Fruit fly (Drosophila melanogaster) whole organism, wandering third instar larva: ENCODE data around the gene Ndc1.

Experiments used
- Abd-B ChIP-seq: fragments of >200 bp; optimal IDR thresholded peaks from 2 replicates; lab custom pipeline; 2017; ENCODE audit warnings: missing biosample characterization, missing genetic modification characterization
- CG32264 ChIP-seq: fragments of 200-800 bp; sonication (Bioruptor generic); optimal IDR thresholded peaks from 2 replicates; lab custom pipeline; 2016; ENCODE audit warnings: missing biosample characterization, missing genetic modification characterization
- CG9705 ChIP-seq: fragments of 200-800 bp; sonication (Bioruptor generic); optimal IDR thresholded peaks from 2 replicates; lab custom pipeline; 2018; ENCODE audit warnings: missing biosample characterization, mild to moderate bottlenecking, missing genetic modification characterization
- CrebA ChIP-seq: fragments of 200-800 bp; sonication (Bioruptor generic); optimal IDR thresholded peaks from 2 replicates; lab custom pipeline; 2016; ENCODE audit warnings: missing biosample characterization, mild to moderate bottlenecking, missing genetic modification characterization, borderline replicate concordance
- Dfd ChIP-seq: fragments of >200 bp; optimal IDR thresholded peaks from 2 replicates; lab custom pipeline; 2017; ENCODE audit warnings: missing biosample characterization, missing genetic modification characterization
- Dif ChIP-seq: fragments of 200-275, 200-300 bp; sonication (Bioruptor generic); optimal IDR thresholded peaks from 2 replicates; lab custom pipeline; 2018; ENCODE audit warnings: missing biosample characterization, missing genetic modification characterization; ENCODE audit not compliant: partially characterized antibody
- GATAd ChIP-seq: sonication (Bioruptor generic); optimal IDR thresholded peaks from 2 replicates; lab custom pipeline; 2016; ENCODE audit warnings: missing biosample characterization, missing genetic modification characterization
- HLH106 ChIP-seq: fragments of 200-800 bp; optimal IDR thresholded peaks from 3 replicates; lab custom pipeline; 2019; ENCODE audit warnings: missing biosample characterization, mild to moderate bottlenecking, missing genetic modification characterization, moderate library complexity
- Hnf4 ChIP-seq: fragments of 200-800 bp; sonication (Bioruptor generic); optimal IDR thresholded peaks from 2 replicates; lab custom pipeline; 2016; ENCODE audit warnings: missing biosample characterization, mild to moderate bottlenecking, missing genetic modification characterization
- Hr78 ChIP-seq: fragments of >200 bp; optimal IDR thresholded peaks from 2 replicates; lab custom pipeline; 2017; ENCODE audit warnings: missing biosample characterization, missing genetic modification characterization
- Hr83 ChIP-seq: fragments of 200-300 bp; sonication (Bioruptor generic); optimal IDR thresholded peaks from 2 replicates; lab custom pipeline; 2016; ENCODE audit warnings: missing biosample characterization, mild to moderate bottlenecking, missing genetic modification characterization, moderate library complexity; ENCODE audit not compliant: poor library complexity, severe bottlenecking
- Jra ChIP-seq: sonication (Bioruptor generic); optimal IDR thresholded peaks from 2 replicates; lab custom pipeline; 2016; ENCODE audit warnings: missing biosample characterization, missing genetic modification characterization
- Mio ChIP-seq: sonication (Bioruptor generic); optimal IDR thresholded peaks from 2 replicates; lab custom pipeline; 2016; ENCODE audit warnings: missing biosample characterization, missing genetic modification characterization
- Myc ChIP-seq: fragments of >200 bp; optimal IDR thresholded peaks from 2 replicates; lab custom pipeline; 2017
- N ChIP-seq: fragments of >200 bp; optimal IDR thresholded peaks from 2 replicates; lab custom pipeline; 2018; ENCODE audit warnings: missing biosample characterization, missing external identifiers, missing genetic modification characterization
- OdsH ChIP-seq: fragments of 200-800 bp; sonication (Bioruptor generic); optimal IDR thresholded peaks from 2 replicates; lab custom pipeline; 2016; ENCODE audit warnings: missing biosample characterization, mild to moderate bottlenecking, missing genetic modification characterization
- Rel ChIP-seq, 2 experiments: fragments of 200-800 bp; sonication (Bioruptor generic) in 1 of 2; optimal IDR thresholded peaks; 2 replicates in 1 of 2; 3 replicates in 1 of 2; lab custom pipeline; 2016 to 2019; ENCODE audit warnings: mild to moderate bottlenecking in 2 of 2, missing biosample characterization in 2 of 2, missing genetic modification characterization in 2 of 2, moderate library complexity in 1 of 2
- Sp1 ChIP-seq: fragments of 200-800 bp; sonication (Bioruptor generic); optimal IDR thresholded peaks from 3 replicates; lab custom pipeline; 2019; ENCODE audit warnings: missing biosample characterization, mild to moderate bottlenecking, missing genetic modification characterization, moderate library complexity
- Vsx2 ChIP-seq: fragments of 200-300, 225-300 bp; sonication (Bioruptor generic); optimal IDR thresholded peaks from 2 replicates; lab custom pipeline; 2018; ENCODE audit warnings: missing biosample characterization, missing genetic modification characterization; ENCODE audit not compliant: partially characterized antibody
- br ChIP-seq: fragments of 200-800 bp; sonication (Bioruptor generic); optimal IDR thresholded peaks from 2 replicates; lab custom pipeline; 2016; ENCODE audit warnings: missing biosample characterization, missing genetic modification characterization
- brk ChIP-seq: fragments of 200-800 bp; sonication (Bioruptor generic); optimal IDR thresholded peaks from 2 replicates; lab custom pipeline; 2016; ENCODE audit warnings: missing biosample characterization, mild to moderate bottlenecking, missing genetic modification characterization
- dl ChIP-seq, 2 experiments: fragments of 175-275, 200-275 bp in 1 of 2; fragments of 200-275 bp in 1 of 2; sonication (Bioruptor generic); optimal IDR thresholded peaks; lab custom pipeline; 2018; ENCODE audit warnings: mild to moderate bottlenecking in 2 of 2, missing biosample characterization in 2 of 2, missing genetic modification characterization in 2 of 2, moderate library complexity in 2 of 2; ENCODE audit not compliant: partially characterized antibody in 2 of 2, insufficient read depth in 1 of 2
- dmrt93B ChIP-seq: fragments of 200-800 bp; sonication (Bioruptor generic); optimal IDR thresholded peaks from 2 replicates; lab custom pipeline; 2018; ENCODE audit warnings: missing biosample characterization, mild to moderate bottlenecking, missing genetic modification characterization
- dsf ChIP-seq: sonication (Bioruptor generic); optimal IDR thresholded peaks from 2 replicates; lab custom pipeline; 2016; ENCODE audit warnings: missing biosample characterization, missing genetic modification characterization, borderline replicate concordance
- ey ChIP-seq: fragments of 200-800 bp; sonication (Bioruptor generic); optimal IDR thresholded peaks from 2 replicates; lab custom pipeline; 2016; ENCODE audit warnings: missing biosample characterization, missing genetic modification characterization
- foxo ChIP-seq, 2 experiments: fragments of 200-800 bp; sonication (Bioruptor generic); optimal IDR thresholded peaks; 2 replicates in 1 of 2; 3 replicates in 1 of 2; lab custom pipeline; 2016 to 2017; ENCODE audit warnings: missing biosample characterization in 2 of 2, missing genetic modification characterization in 2 of 2
- fru ChIP-seq: fragments of 200-800 bp; sonication (Bioruptor generic); optimal IDR thresholded peaks from 3 replicates; lab custom pipeline; 2016; ENCODE audit warnings: missing biosample characterization, mild to moderate bottlenecking, missing genetic modification characterization
- h ChIP-seq: fragments of 200-800 bp; sonication (Bioruptor generic); optimal IDR thresholded peaks from 3 replicates; lab custom pipeline; 2016; ENCODE audit warnings: missing biosample characterization, mild to moderate bottlenecking, missing genetic modification characterization
- jim ChIP-seq: fragments of 175-275, 200-325 bp; sonication (Bioruptor generic); optimal IDR thresholded peaks from 2 replicates; lab custom pipeline; 2016; ENCODE audit warnings: missing biosample characterization, mild to moderate bottlenecking, missing genetic modification characterization
- lola ChIP-seq: fragments of >200 bp; optimal IDR thresholded peaks from 2 replicates; lab custom pipeline; 2017; ENCODE audit warnings: missing biosample characterization, missing genetic modification characterization
- pan ChIP-seq: fragments of >200 bp; optimal IDR thresholded peaks from 2 replicates; lab custom pipeline; 2017
- psq ChIP-seq: fragments of 200-800 bp; sonication (Bioruptor generic); optimal IDR thresholded peaks from 3 replicates; lab custom pipeline; 2017; ENCODE audit warnings: missing biosample characterization, mild to moderate bottlenecking, missing genetic modification characterization, moderate library complexity
- rgr ChIP-seq: fragments of 200-800 bp; sonication (Bioruptor generic); optimal IDR thresholded peaks from 3 replicates; lab custom pipeline; 2016; ENCODE audit warnings: missing biosample characterization, mild to moderate bottlenecking, missing genetic modification characterization
- sage ChIP-seq: fragments of 200-800 bp; sonication (Bioruptor generic); optimal IDR thresholded peaks from 2 replicates; lab custom pipeline; 2016; ENCODE audit warnings: missing biosample characterization, mild to moderate bottlenecking, missing genetic modification characterization
- sv ChIP-seq: fragments of 200-800 bp; sonication (Bioruptor generic); optimal IDR thresholded peaks from 3 replicates; lab custom pipeline; 2016; ENCODE audit warnings: missing biosample characterization, missing genetic modification characterization
- tai ChIP-seq: sonication (Bioruptor generic); optimal IDR thresholded peaks from 2 replicates; lab custom pipeline; 2016; ENCODE audit warnings: missing biosample characterization, missing genetic modification characterization
- usp ChIP-seq: fragments of >200 bp; optimal IDR thresholded peaks from 2 replicates; lab custom pipeline; 2017; ENCODE audit warnings: missing biosample characterization, missing genetic modification characterization
- woc ChIP-seq: sonication (Bioruptor generic); optimal IDR thresholded peaks from 2 replicates; lab custom pipeline; 2016; ENCODE audit warnings: missing biosample characterization, mild to moderate bottlenecking, missing genetic modification characterization

Ndc1 gene

DNA sequence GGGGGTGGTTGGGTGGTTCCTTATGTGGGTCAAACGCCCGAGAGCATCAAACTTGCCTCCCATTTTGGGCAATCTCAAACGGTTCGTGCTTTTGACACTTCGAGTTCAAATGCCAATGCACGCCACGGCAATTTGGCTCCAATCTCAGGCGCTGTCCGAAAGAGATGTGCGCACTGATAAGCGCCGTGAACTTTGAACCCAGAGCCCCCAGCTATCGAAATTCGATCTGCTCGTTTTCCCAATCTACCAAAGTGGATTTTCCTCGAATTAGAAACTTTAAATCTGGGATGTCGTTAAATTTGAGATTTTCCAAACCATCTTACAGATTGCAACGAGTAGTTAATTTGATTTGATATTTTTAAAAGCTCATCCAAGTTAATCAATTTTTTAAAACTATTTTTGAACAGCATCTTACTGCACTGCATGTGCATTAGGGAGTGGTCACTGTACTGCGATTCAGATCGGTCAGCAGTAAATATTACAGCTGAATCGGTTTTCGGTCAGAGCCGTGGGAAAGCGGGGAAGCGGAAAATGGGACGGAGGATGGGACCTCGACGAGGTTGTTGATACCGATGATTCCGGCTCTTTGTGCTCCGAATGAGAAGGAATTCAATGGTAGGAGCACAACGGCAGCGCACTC lies 40.0 kb upstream of the Ndc1 start:
- no peak for TF ChIP-seq Rel (GFP tag; optimal IDR thresholded peaks at IDR 0.05; lab: Kevin White, UChicago)
- TF ChIP-seq Rel (tag; optimal IDR thresholded peaks at IDR 0.05; lab: Kevin White, UChicago), result no peak
- peak; percentile 8 for TF ChIP-seq fru (GFP tag; lab: Kevin White, UChicago)
- TF ChIP-seq br, result no peak
- TF ChIP-seq brk (GFP tag; lab: Kevin White, UChicago), result no peak

DNA sequence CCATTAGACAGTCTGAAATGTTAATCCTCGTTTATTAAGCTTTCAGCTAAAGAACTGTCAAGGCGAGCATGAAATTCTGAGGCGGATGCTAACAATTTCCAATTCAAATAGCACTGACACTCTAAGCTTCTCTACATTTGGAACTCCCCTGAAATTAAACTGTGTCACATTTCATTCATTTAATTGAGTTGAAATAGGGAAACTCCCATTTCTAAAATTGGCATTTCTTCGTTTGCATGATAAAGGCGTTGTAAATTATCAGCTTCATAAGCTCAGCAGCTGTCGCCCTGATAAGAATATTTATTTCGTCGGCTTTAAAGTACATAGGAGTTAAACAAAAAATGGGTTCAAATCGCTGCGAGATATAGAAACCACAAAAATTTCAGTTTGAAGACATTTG lies 39.0 kb upstream of the Ndc1 start:
- TF ChIP-seq Rel (GFP tag; optimal IDR thresholded peaks at IDR 0.05; lab: Kevin White, UChicago) (no peak), Rel (tag; optimal IDR thresholded peaks at IDR 0.05; lab: Kevin White, UChicago) (peak; percentile 99), CG32264 (GFP tag; lab: Kevin White, UChicago) (no peak)

- TF ChIP-seq lola (no peak), Mio (GFP tag; lab: Kevin White, UChicago) (no peak), Jra (GFP tag; lab: Kevin White, UChicago) (no peak), pan (lab: Kevin White, UChicago) (no peak), rgr (GFP tag; lab: Kevin White, UChicago) (no peak), GATAd (GFP tag; lab: Kevin White, UChicago) (no peak), fru (GFP tag; lab: Kevin White, UChicago) (no peak), Abd-B (GFP tag; lab: Kevin White, UChicago) (no peak), CG9705 (GFP tag; lab: Kevin White, UChicago) (no peak), OdsH (GFP tag; lab: Kevin White, UChicago) (no peak), usp (GFP tag; lab: Kevin White, UChicago) (no peak), Hr83 (no peak), Hnf4 (GFP tag; lab: Kevin White, UChicago) (no peak), HLH106 (no peak)
Observed at dm6 chr3R:23885660-23886059, 38.5 kb upstream of the Ndc1 start.

dm6 chr3R:23886270-23887095 lies 37.7 kb upstream of the Ndc1 start:
- TF ChIP-seq Dfd (GFP tag; lab: Kevin White, UChicago) (no peak), psq (GFP tag; lab: Kevin White, UChicago) (peak; percentile 91), Abd-B (GFP tag; lab: Kevin White, UChicago) (no peak), Hnf4 (GFP tag; lab: Kevin White, UChicago) (peak; percentile 89), CG9705 (GFP tag; lab: Kevin White, UChicago) (peak; percentile 87), CrebA (GFP tag; lab: Kevin White, UChicago) (peak; percentile 80), dsf (GFP tag; lab: Kevin White, UChicago) (peak; percentile 53), Hr78 (no peak), fru (GFP tag; lab: Kevin White, UChicago) (peak; percentile 96), Vsx2 (GFP tag; lab: Kevin White, UChicago) (peak; percentile 15), foxo (GFP tag; optimal IDR thresholded peaks at IDR 0.05; lab: Kevin White, UChicago) (peak; percentile 48 to 94), N (GFP tag; lab: Kevin White, UChicago) (no peak), usp (GFP tag; lab: Kevin White, UChicago) (no peak), ey (peak; percentile 94), OdsH (GFP tag; lab: Kevin White, UChicago) (peak; percentile 96), Dif (GFP tag; lab: Kevin White, UChicago) (no peak), GATAd (GFP tag; lab: Kevin White, UChicago) (no peak), Jra (GFP tag; lab: Kevin White, UChicago) (peak; percentile 67), tai (GFP tag; lab: Kevin White, UChicago) (peak; percentile 85), brk (GFP tag; lab: Kevin White, UChicago) (peak; percentile 81), woc (GFP tag; lab: Kevin White, UChicago) (peak; percentile 97), h (peak; percentile 96), CG32264 (GFP tag; lab: Kevin White, UChicago) (peak; percentile 84), HLH106 (peak; percentile 93), pan (lab: Kevin White, UChicago) (no peak), dl (GFP tag; optimal IDR thresholded peaks at IDR 0.05; lab: Kevin White, UChicago; ENCODE audit: insufficient read depth in 1 of 2, partially characterized antibody in 2 of 2) (peak in 1 of 2 experiments; percentile 29), Hr83 (no peak), rgr (GFP tag; lab: Kevin White, UChicago) (peak; percentile 95), Rel (GFP tag; optimal IDR thresholded peaks at IDR 0.05; lab: Kevin White, UChicago) (peak; percentile 81), Rel (tag; optimal IDR thresholded peaks at IDR 0.05; lab: Kevin White, UChicago) (peak; percentile 65), Sp1 (peak; percentile 95), jim (no peak), Myc (lab: Kevin White, UChicago) (no peak), lola (no peak), dmrt93B (GFP tag; lab: Kevin White, UChicago) (peak; percentile 88), Mio (GFP tag; lab: Kevin White, UChicago) (no peak), sv (GFP tag; lab: Kevin White, UChicago) (peak; percentile 59), sage (GFP tag; lab: Kevin White, UChicago) (peak; percentile 91), br (peak; percentile 95)
